Fruit fly (Drosophila melanogaster) S2 (cell line): Measurements from ENCODE around the gene kel.

Experiments used
- CG8478 ChIP-seq: fragments of >200 bp; optimal IDR thresholded peaks from 2 replicates; lab custom pipeline; 2018
- CTCF ChIP-seq, 2 experiments: fragments of >200 bp; optimal IDR thresholded peaks; 2 replicates each; lab custom pipeline; 2018

kel gene

DNA sequence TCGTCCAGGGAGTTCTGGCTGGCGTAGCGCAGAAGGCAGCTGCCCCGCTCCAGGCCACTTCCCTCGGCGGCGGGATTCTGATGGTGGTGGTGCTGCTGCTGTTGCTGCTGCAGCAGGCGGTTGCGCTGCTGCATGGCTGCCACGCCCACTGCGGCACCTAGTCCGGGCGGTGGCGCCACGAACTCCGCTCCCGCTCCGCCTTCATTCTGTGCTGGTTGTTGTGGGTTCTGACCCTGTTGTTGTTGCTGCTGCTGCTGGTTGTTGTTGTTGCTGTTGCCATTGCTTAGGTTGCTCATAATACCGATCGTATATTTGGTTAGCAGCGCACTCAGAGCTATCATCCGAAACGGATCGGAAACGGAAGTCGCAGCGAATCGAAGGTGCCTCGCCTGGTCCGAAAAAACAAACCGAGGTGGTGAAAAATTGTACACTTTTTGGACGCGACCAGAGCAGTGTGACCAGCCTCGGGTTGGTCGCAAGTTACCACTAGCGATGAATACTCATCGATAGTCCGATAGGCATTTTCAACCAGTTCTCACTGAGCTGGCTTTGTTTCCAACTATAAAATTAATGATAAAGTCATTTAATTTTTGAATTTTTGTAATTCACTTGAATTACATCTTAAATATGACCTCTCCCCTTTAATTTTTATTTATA is at the start of gene kel:
Gene kel, minus strand, starts transcription at position 493 of the 657 bp plus-strand sequence.
- TF ChIP-seq CTCF (optimal IDR thresholded peaks at IDR 0.05; lab: Kevin White, UChicago): peak in 1 of 2 experiments; percentile 34
- TF ChIP-seq CG8478: no peak

dm6 chr2L:18186695-18187094 is 48.8 kb upstream of the kel start:
- TF ChIP-seq CTCF (optimal IDR thresholded peaks at IDR 0.05; lab: Kevin White, UChicago) (no peak), CG8478 (no peak)

DNA sequence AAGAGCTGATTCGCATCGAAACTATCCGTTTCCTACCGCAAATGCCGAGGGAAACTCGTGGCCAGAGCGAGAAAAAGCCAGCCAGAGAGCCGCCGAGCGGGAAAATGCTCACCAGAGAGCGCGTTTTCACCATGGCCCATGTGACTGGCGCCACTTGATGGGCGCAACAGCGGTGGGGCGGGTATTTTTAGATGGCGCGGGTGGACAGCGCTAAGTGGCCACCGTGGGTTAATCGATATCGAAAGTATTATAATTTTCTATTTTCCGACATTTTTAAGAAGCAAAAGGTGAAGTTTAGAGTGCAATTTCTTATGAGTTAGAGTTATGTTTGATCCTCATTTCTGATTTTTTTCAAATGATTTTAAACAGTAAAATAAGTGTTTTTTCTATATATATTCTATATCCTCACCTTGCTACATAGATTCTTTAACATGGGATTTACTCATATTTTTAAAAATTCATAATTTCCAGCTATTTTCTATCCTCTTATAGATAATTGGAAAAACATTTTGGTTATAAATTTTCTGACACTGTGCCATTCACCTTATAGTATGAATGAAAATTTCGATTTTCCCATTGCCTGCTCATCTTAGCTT is 46.9 kb upstream of the kel start, which contains the start of gene Ptp36E:
Gene Ptp36E, minus strand, starts transcription at position 360 of the 596 bp plus-strand sequence.
- TF ChIP-seq CTCF (optimal IDR thresholded peaks at IDR 0.05; lab: Kevin White, UChicago): no peak
- TF ChIP-seq CG8478: no peak

dm6 chr2L:18159172-18159571 is 21.3 kb upstream of the kel start, which contains the start of gene JMJD4:
Gene JMJD4, minus strand, starts transcription at chr2L:18159272.
- TF ChIP-seq CG8478: no peak
- no peak for TF ChIP-seq CTCF (optimal IDR thresholded peaks at IDR 0.05; lab: Kevin White, UChicago)

dm6 chr2L:18158622-18159043 is 20.8 kb upstream of the kel start:
- peak in 1 of 2 experiments; percentile 10 for TF ChIP-seq CTCF (optimal IDR thresholded peaks at IDR 0.05; lab: Kevin White, UChicago)
- no peak for TF ChIP-seq CG8478

DNA sequence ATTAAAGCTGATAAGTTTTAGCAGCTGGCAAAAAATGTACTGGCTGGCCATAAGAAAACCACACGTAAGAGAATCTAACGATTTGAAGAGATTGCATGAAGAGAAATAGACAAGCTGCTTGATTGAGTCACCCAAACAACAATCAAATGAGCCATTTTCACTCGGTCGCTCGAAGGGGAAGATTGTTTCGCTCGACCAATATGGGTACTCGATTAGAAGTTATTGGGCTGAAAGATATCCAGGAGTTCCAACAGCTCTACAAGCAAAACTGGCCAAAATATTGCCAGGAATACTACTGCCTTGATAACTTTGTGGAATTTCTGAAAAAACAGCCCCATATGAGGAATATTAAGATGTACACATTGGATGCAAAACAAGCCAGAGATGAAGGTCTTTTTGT is 18.0 kb upstream of the kel start, which contains the start of gene CG5783:
Gene CG5783, plus strand, starts transcription at position 167 of the 400 bp plus-strand sequence.
- TF ChIP-seq CTCF (optimal IDR thresholded peaks at IDR 0.05; lab: Kevin White, UChicago): no peak
- TF ChIP-seq CG8478: no peak

DNA sequence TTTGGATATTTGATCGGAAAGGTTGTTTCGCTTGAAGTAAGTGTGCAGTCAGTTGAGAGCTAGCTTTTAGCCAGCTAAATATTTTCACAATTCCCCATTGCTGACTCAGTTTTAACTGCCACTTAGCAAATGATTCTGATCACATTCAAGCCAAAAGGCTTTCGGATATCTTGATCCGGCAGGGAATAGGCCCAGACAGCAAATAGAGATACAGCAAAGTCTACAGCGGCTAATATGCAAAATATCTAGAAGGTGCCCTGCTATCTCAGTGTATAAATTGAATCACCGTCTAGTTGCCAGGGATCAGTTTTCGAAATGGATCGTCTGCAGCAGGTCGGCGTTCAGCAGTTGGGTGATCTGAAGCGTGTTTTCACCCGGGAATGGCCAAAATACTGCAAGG is 16.7 kb upstream of the kel start, which contains the start of gene CG15155:
Gene CG15155, plus strand, starts transcription at position 301 of the 400 bp plus-strand sequence.
- TF ChIP-seq CTCF (optimal IDR thresholded peaks at IDR 0.05; lab: Kevin White, UChicago) (no peak), CG8478 (no peak)

DNA sequence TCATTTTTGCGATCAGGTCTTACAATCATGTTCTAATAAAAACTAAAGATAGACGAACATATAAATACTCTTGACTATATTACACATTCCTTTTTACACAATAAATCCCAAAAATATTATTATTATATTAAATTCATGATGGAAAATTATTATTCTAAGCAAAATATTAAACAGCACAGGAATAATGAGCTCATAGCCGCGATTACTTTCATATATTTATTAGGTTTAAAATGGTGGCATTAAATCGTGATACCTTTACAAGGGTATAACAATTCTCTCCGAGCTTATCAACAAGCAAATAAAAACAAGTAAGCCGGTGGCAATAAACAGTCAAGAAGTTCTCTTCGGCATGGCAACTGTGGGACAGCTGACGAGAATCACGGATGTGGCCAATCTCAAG is 15.2 kb upstream of the kel start, which contains the start of gene CG17681:
Gene CG17681, plus strand, starts transcription at position 56 of the 400 bp plus-strand sequence.
- no peak for TF ChIP-seq CTCF (optimal IDR thresholded peaks at IDR 0.05; lab: Kevin White, UChicago)
- no peak for TF ChIP-seq CG8478

- no peak for TF ChIP-seq CG8478
- peak; percentile 82 to 89 for TF ChIP-seq CTCF (optimal IDR thresholded peaks at IDR 0.05; lab: Kevin White, UChicago)
These were observed 14.3 kb upstream of the kel start, which contains the start of gene Socs36E for dm6 chr2L:18152172-18152639. Gene Socs36E, minus strand, starts transcription at chr2L:18152417.

dm6 chr2L:18151826-18152138 is 13.9 kb upstream of the kel start:
- TF ChIP-seq CG8478 (no peak), CTCF (optimal IDR thresholded peaks at IDR 0.05; lab: Kevin White, UChicago) (no peak)

- TF ChIP-seq CTCF (optimal IDR thresholded peaks at IDR 0.05; lab: Kevin White, UChicago) (no peak), CG8478 (no peak)
These were observed 13.4 kb upstream of the kel start for dm6 chr2L:18151134-18151825.

DNA sequence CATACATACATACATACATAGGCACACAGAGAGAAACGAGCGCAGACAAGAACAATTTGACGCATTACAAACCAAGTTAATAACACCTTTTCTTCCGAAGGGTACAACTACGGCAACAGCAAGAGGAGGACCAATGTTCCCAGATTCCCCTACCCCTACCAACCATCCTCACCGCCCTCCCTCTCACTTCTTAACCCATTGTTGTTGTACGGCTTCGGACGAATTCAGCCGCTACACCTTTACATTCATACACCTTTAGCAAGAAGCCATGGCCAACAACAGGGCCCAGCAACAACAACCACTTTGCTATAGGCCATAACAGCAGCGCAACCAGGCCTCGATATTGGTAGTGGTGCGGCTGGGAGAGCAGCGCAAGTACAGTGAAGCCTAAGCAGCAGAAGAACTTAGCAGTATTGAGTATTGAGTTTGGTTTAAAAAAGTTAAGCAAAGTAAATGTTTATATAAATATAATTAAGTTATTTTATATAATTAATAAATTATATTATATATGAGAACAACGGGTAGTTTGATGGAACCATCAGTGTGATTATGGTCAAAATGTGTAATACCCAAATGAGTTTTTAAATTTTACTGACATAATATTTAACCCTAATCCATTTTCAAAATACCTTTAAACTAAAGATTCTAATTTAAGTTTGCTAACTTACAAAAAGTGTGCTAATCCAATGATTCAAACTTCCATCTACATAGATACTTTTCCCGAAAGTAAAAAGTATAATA is 12.7 kb upstream of the kel start:
- no peak for TF ChIP-seq CTCF (optimal IDR thresholded peaks at IDR 0.05; lab: Kevin White, UChicago)
- no peak for TF ChIP-seq CG8478

DNA sequence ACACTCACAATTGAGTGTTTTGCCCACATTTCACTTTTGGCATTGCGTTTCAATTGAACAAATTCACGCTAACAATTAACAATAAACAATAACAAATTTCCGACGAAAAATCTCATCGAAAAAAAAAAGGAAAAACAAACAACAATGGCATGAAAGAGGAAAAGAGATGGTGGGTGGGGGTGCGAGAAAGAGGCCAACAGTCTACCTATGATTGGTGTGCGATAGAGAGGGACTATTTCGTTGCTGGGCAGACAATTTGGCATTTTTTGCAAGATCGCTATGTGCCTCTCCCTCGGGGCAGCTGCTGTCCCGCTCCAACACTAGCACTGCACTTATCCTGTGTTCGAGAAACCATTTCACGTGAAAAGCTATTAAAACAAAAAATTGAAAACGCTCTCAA is 12.0 kb upstream of the kel start:
- TF ChIP-seq CG8478 (no peak), CTCF (optimal IDR thresholded peaks at IDR 0.05; lab: Kevin White, UChicago) (no peak)

DNA sequence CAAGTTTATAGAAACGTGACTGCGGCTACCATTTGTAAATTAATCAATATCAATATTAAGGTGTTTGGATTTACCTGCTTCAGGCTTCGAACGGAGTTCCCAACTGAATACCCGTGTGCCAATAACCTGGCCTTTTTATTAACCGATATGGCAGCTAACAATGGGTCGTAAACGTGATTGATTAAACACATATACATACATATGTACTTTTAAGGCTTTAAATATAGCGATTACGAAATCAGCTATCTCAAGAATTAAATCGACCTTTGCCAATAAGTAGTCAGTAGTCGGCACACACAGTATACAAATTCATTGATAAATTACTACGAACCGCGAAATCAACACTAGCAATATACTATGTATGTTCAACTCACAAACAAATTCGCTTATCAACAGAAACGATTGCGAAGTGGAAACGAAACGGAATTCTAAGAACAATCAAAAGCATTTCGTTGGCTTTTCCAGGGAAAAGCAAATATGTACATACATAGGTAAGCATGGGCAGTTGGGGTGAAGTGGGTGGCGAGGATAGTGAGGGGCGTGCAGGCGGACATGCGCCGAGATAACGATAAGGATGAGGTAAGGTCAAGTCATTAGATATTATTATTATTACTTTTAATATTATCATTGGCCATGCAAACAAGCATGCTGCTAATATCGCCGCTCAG is 10.8 kb upstream of the kel start:
- TF ChIP-seq CTCF (optimal IDR thresholded peaks at IDR 0.05; lab: Kevin White, UChicago) (no peak), CG8478 (no peak)
